Worm (Caenorhabditis elegans) whole organism, L4 larva: ENCODE measurements around the gene F18E3.12.
A peak's percentile ranks its signal among the peaks of the same experiment; 100 is the strongest.

Source experiments
- F10B5.3 ChIP-seq: sonication (generic microtip); optimal IDR thresholded peaks from 2 replicates; lab custom pipeline; 2016; ENCODE audit warnings: mild to moderate bottlenecking, missing genetic modification characterization, missing compliant biosample characterization
- ceh-62 ChIP-seq: sonication (generic microtip); optimal IDR thresholded peaks from 2 replicates; lab custom pipeline; 2017; ENCODE audit warnings: missing biosample characterization, missing genetic modification characterization
- unc-62 ChIP-seq, 3 experiments: fragments of 150-350 bp in 1 of 3; sonication (generic microtip); optimal IDR thresholded peaks in 2 of 3; peaks in 1 of 3; 1 replicate in 1 of 3; 2 replicates in 2 of 3; lab custom pipeline; 2014 to 2017; ENCODE audit warnings: missing biosample characterization in 3 of 3, missing genetic modification characterization in 3 of 3, missing genetic modification reagents in 3 of 3, missing genotype in 1 of 3

DNA sequence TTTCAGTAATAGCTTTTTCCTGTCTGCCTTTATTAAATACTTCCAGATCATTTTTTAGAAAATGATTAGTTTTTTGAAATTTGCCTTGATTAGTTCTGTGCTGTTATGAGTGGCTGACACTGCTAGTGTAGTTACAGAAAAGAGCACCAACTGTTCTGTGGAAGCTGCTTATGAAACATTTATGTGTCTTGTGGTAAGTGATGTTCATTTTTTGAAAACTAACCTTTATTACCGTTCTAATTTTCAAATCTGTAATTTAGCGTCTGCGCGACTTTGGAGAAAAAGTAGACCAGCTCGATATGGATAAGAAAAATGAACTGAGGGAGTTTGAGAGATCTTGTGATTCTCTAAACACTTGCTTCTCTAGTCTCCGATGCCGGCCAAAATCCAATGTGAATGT is 45.2 kb upstream of the F18E3.12 start, which contains the start of gene srj-14:
- TF ChIP-seq unc-62 (GFP tag; optimal IDR thresholded peaks at IDR 0.05 in 1 of 2; lab: Kevin White, UChicago) (peak in 1 of 2 experiments; percentile 93), unc-62 (tag; optimal IDR thresholded peaks at IDR 0.05; lab: Kevin White, UChicago) (no peak), F10B5.3 (no peak), ceh-62 (tag; lab: Kevin White, UChicago) (no peak)
